Fruit fly (Drosophila melanogaster) whole organism, pupa: ENCODE results near the gene Ptp4E.

Experiments
- CG32121 ChIP-seq: fragments of 200-800 bp; sonication (Bioruptor generic); IDR thresholded peaks from 2 replicates; pipeline ENCODE4 v1.3.6; 2022; ENCODE audit warnings: missing biosample characterization, missing genetic modification characterization
- CG34367 ChIP-seq: fragments of 200-800 bp; sonication (Bioruptor generic); optimal IDR thresholded peaks from 2 replicates; lab custom pipeline; 2018; ENCODE audit warnings: missing biosample characterization, mild to moderate bottlenecking, missing genetic modification characterization
- CG4496 ChIP-seq: fragments of 200-800 bp; sonication (Bioruptor generic); IDR thresholded peaks from 3 replicates; pipeline ENCODE4 v1.3.6; 2022; ENCODE audit warnings: missing biosample characterization, missing genetic modification characterization
- CG8301 ChIP-seq: fragments of 200-800 bp; sonication (Bioruptor generic); optimal IDR thresholded peaks from 2 replicates; lab custom pipeline; 2018; ENCODE audit warnings: missing biosample characterization, mild to moderate bottlenecking, missing genetic modification characterization
- Snoo ChIP-seq: fragments of 200-800 bp; sonication (Bioruptor generic); optimal IDR thresholded peaks from 3 replicates; lab custom pipeline; 2017; ENCODE audit warnings: missing biosample characterization, mild to moderate bottlenecking, missing genetic modification characterization, inconsistent platforms
- gl ChIP-seq: fragments of 200-800 bp; sonication (Bioruptor generic); optimal IDR thresholded peaks from 2 replicates; lab custom pipeline; 2018; ENCODE audit warnings: missing biosample characterization, mild to moderate bottlenecking, missing genetic modification characterization
- rn ChIP-seq: fragments of 200-800 bp; sonication (Bioruptor generic); IDR thresholded peaks from 2 replicates; pipeline ENCODE4 v1.3.6; 2022; ENCODE audit warnings: missing biosample characterization, missing genetic modification characterization

DNA sequence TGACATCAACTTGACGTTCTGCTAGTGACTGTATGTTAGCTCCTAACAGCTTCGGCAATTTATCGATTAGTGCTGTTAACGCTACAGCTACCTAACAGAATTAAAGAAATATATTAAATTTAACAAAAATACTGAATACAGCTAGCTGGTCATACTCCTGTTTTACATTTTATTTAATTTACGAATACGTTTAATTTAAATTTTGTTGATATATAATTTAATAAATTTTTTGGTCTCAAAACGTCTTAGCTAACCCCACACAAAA lies 924 bp upstream of the Ptp4E start, which contains the start of gene CG44774:
- TF ChIP-seq CG4496 (no peak), gl (tag; lab: Kevin White, UChicago) (no peak), Snoo (tag; lab: Kevin White, UChicago) (no peak), rn (GFP tag; lab: Robert Waterston, UW) (no peak), CG8301 (tag; lab: Kevin White, UChicago) (no peak), CG34367 (no peak), CG32121 (no peak)
